Fruit fly (Drosophila melanogaster): ENCODE measurements around the gene CG16734.

Gene CG16734

DNA sequence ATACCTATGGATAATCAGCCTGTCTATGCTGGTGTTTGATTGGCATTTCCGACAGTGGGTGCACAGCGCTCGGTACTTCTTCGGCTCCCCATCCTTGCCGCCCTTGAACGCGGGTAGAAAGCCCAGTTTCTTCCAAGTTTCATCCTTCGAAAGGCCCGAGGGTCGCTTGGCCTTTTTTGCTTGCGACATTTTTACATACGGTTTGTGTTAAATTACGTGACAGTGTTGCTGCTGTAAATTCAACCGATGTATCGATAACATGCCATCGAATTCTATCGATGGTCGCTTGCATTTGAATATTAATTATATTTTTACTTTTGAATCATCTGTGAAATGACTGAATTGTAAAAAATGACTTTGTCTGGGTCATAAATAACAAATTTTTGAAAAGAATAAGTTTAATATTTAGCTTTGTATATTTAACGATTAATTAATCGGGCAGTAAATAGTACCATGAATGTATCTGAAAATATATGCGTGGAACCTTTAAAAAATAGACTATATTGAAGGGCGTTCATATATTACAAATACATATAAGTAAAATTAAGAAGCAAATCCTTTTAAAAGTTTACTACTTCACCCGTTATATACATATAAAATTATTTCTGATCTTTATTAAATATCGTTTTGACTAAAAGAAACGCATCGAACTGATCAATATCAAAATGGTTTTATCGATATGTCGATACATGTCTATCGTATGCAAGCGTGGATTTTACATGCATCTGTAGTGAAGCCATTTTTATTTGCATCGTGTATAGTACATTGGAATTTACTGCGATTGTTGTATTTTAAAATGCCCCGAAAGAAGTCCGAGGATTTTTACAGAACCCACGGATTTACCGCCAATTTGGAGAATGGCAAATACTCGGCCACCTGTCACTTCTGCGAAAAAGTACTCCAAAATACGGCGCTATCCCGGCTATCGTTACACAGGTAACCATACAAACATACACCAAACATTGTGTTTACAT is 3.7 kb downstream of the CG16734 start, which contains the start of the genes Ibf2 and Ibf1:
Gene Ibf2, minus strand, starts transcription at position 250 of the 974 bp plus-strand sequence.
Gene Ibf1, plus strand, starts transcription at position 713 of the 974 bp plus-strand sequence.
- TF ChIP-seq CG17801 (GFP tag; optimal IDR thresholded peaks at IDR 0.05; ENCODE audit: partially characterized antibody): no peak

DNA sequence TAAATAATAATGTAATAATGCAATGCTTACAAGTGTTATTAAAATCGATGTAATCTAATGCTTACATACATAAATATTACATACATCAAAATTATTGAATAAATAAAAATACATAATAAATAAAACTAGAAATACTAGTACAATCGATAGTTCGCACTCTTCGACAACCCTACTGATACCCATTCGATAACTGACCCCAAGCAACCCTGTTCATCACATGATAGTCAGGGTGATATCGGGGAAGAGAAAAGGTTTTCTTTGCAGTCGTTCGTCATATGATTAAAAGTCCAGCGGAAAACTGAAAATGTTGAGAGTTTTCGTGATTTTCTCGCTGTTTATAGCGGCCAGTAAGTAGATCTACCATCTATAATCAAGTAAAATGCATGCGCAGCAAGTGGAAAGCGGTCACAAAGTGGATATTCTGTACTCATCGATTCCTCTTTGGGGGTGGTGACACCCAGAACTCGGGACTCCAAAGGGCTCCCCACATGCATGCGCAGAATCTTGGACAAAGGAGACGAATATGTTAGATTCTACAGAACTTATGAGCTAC is 5.6 kb downstream of the CG16734 start, which contains the start of gene ATP6AP2:
Gene ATP6AP2, plus strand, starts transcription at position 218 of the 553 bp plus-strand sequence.
- peak; percentile 76 for TF ChIP-seq CG17801 (GFP tag; optimal IDR thresholded peaks at IDR 0.05; ENCODE audit: partially characterized antibody)

DNA sequence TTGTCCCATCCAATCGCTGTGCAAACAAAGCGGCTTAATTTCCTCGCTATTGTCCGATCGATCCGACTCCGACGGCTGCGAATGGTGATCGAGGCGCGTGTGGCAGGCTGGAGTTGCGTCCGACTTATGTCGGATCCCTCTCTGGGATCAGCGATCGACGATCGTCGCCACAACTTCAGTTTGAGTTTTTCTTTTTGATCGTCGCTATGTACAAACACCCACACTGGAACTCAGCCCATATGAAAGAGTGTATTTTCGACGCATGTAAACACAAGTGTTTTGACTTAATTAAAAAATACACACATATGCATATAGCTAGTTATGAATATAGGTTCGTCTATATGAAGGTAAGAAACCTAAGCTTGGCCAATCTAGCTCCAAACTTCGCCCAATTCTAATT is 9.2 kb downstream of the CG16734 start, which contains the start of gene sage:
Gene sage, minus strand, starts transcription at position 101 of the 400 bp plus-strand sequence.
- TF ChIP-seq CG17801 (GFP tag; optimal IDR thresholded peaks at IDR 0.05; ENCODE audit: partially characterized antibody): no peak

DNA sequence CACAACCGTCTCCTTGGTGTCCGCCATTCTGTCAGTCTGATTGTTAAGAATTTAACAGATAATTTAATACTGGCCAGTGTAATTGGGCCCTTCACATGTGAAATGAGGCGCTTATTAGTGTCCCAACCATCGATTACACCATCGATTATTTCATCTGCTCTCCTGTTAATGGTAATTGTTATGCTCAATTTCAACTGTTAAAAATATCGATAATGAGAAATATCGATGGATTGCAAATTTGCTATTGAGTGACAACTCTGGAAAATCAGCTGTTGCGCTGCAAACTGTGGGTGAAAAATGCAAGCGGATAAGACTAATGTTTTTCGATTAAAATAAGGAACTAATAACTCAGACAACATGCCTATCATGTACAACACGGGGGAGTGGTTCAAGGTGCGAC is 11.9 kb downstream of the CG16734 start, which contains the start of the genes TrpRS and Vps16A:
Gene TrpRS, minus strand, starts transcription at position 140 of the 400 bp plus-strand sequence.
Gene Vps16A, plus strand, starts transcription at position 255 of the 400 bp plus-strand sequence.
- TF ChIP-seq CG17801 (GFP tag; optimal IDR thresholded peaks at IDR 0.05; ENCODE audit: partially characterized antibody): peak; percentile 41

- no peak for TF ChIP-seq CG17801 (GFP tag; optimal IDR thresholded peaks at IDR 0.05; ENCODE audit: partially characterized antibody)
Measured at dm6 chr3R:9287710-9288109, 32.9 kb downstream of the CG16734 start.

DNA sequence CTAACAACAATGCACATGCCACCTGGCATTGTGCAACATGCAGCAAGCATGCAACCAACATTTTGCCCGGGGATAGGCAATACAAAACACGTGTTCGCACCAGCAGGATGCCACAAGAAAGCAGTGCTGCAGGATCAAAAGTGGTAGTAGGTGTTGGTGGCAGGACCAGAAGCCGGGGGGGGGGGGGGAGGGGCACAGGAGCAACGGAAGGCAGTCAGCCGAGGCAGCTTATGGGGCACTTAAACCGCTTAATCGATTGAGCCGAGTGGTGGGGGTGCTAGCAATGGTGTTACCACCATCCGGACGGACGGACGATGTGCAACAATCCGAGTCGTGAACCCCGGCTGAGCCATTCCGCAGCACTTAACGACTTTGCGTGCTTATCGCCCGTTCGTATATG is 42.3 kb downstream of the CG16734 start:
- no peak for TF ChIP-seq CG17801 (GFP tag; optimal IDR thresholded peaks at IDR 0.05; ENCODE audit: partially characterized antibody)
